ENCODE assay signal across 3 fruit fly cellular contexts in genomic region chrX:9662797-9663316, dm6.
TF ChIP-seq lines count a peak whose summit lies in the region.

CG3106 (minus strand) TSS chrX:9662903.

- TF ChIP-seq CTCF in whole organism, embryonic (GFP tag; optimal IDR thresholded peaks at IDR 0.05; lab: Kevin White, UChicago), result no peak

TF ChIP-seq in whole organism, embryonic, 481 proteins besides CTCF, POLR2A, EP300 and RAD21 (continues in another document):
- no peak for TF ChIP-seq Drgx (GFP tag; IDR thresholded peaks at IDR 0.05; lab: Robert Waterston, UW)
- no peak for TF ChIP-seq CG13287 (GFP tag; IDR thresholded peaks at IDR 0.05; lab: Robert Waterston, UW; ENCODE audit: partially characterized antibody)
- no peak for TF ChIP-seq CG4328 (GFP tag; optimal IDR thresholded peaks at IDR 0.05; lab: Kevin White, UChicago)
- peak; percentile 75 for TF ChIP-seq sug (tag; optimal IDR thresholded peaks at IDR 0.05; lab: Kevin White, UChicago)
- no peak for TF ChIP-seq CG3847 (GFP tag; IDR thresholded peaks at IDR 0.05; lab: Robert Waterston, UW)
- TF ChIP-seq exex (tag; optimal IDR thresholded peaks at IDR 0.05; lab: Kevin White, UChicago), result peak; percentile 82
- no peak for TF ChIP-seq jing (GFP tag; optimal IDR thresholded peaks at IDR 0.05; lab: Kevin White, UChicago)
- no peak for TF ChIP-seq CG11696 (GFP tag; IDR thresholded peaks at IDR 0.05; lab: Robert Waterston, UW)
- TF ChIP-seq Hey (tag; optimal IDR thresholded peaks at IDR 0.05; lab: Kevin White, UChicago), result peak; percentile 61
- peak; percentile 68 for TF ChIP-seq GATAe (GFP tag; conservative IDR thresholded peaks at IDR 0.05; lab: Robert Waterston, UW)
- no peak for TF ChIP-seq trem (tag; optimal IDR thresholded peaks at IDR 0.05; lab: Kevin White, UChicago)
- peak; percentile 17 for TF ChIP-seq Vsx1 (GFP tag; optimal IDR thresholded peaks at IDR 0.05; lab: Kevin White, UChicago)
- TF ChIP-seq vfl (GFP tag; optimal IDR thresholded peaks at IDR 0.05; lab: Kevin White, UChicago), result no peak
- no peak for TF ChIP-seq ftz-f1 (GFP tag; optimal IDR thresholded peaks at IDR 0.05; lab: Kevin White, UChicago)
- no peak for TF ChIP-seq bowl (GFP tag; IDR thresholded peaks at IDR 0.05; lab: Robert Waterston, UW)
- no peak for TF ChIP-seq Eip74EF (GFP tag; optimal IDR thresholded peaks at IDR 0.05; lab: Kevin White, UChicago)
- peak; percentile 68 for TF ChIP-seq CG34376 (GFP tag; optimal IDR thresholded peaks at IDR 0.05; lab: Kevin White, UChicago)
- no peak for TF ChIP-seq pb (GFP tag; optimal IDR thresholded peaks at IDR 0.05; lab: Kevin White, UChicago)
- no peak for TF ChIP-seq CG6654 (GFP tag; optimal IDR thresholded peaks at IDR 0.05; lab: Kevin White, UChicago)
- TF ChIP-seq HmgZ (tag; optimal IDR thresholded peaks at IDR 0.05; lab: Kevin White, UChicago), result peak; percentile 6
- peak; percentile 13 for TF ChIP-seq sd (tag; optimal IDR thresholded peaks at IDR 0.05; lab: Kevin White, UChicago)
- TF ChIP-seq fru (optimal IDR thresholded peaks at IDR 0.05; lab: Kevin White, UChicago), result no peak
- TF ChIP-seq oc (tag; optimal IDR thresholded peaks at IDR 0.05; lab: Kevin White, UChicago), result no peak
- no peak for TF ChIP-seq BEAF-32 (GFP tag; optimal IDR thresholded peaks at IDR 0.05; lab: Kevin White, UChicago)
- no peak for TF ChIP-seq unc-4 (GFP tag; IDR thresholded peaks at IDR 0.05; lab: Robert Waterston, UW; ENCODE audit: partially characterized antibody)
- TF ChIP-seq az2 (GFP tag; optimal IDR thresholded peaks at IDR 0.05; lab: Kevin White, UChicago), result no peak
- peak; percentile 17 for TF ChIP-seq Nf-YC (tag; optimal IDR thresholded peaks at IDR 0.05; lab: Kevin White, UChicago)
- TF ChIP-seq Max (GFP tag; optimal IDR thresholded peaks at IDR 0.05; lab: Kevin White, UChicago), result no peak
- peak; percentile 83 for TF ChIP-seq mirr (GFP tag; optimal IDR thresholded peaks at IDR 0.05; lab: Kevin White, UChicago)
- peak in 1 of 2 experiments; percentile 45 for TF ChIP-seq Pdp1 (GFP tag; optimal IDR thresholded peaks at IDR 0.05; lab: Kevin White, UChicago)
- TF ChIP-seq grn (GFP tag; optimal IDR thresholded peaks at IDR 0.05; lab: Kevin White, UChicago), result peak; percentile 86

TF ChIP-seq in whole organism, prepupa, 60 proteins besides CTCF, POLR2A, EP300 and RAD21:
- TF ChIP-seq fkh (GFP tag; optimal IDR thresholded peaks at IDR 0.05; lab: Kevin White, UChicago), result no peak
- TF ChIP-seq CG11762 (GFP tag; optimal IDR thresholded peaks at IDR 0.05; lab: Kevin White, UChicago; ENCODE audit: insufficient read depth), result no peak
- TF ChIP-seq Blimp-1 (GFP tag; optimal IDR thresholded peaks at IDR 0.05; lab: Kevin White, UChicago), result no peak
- peak; percentile 23 for TF ChIP-seq Eip93F (GFP tag; optimal IDR thresholded peaks at IDR 0.05; lab: Kevin White, UChicago)
- TF ChIP-seq svp (GFP tag; lab: Kevin White, UChicago), result no peak
- no peak for TF ChIP-seq Sox15 (GFP tag; optimal IDR thresholded peaks at IDR 0.05; lab: Kevin White, UChicago)
- TF ChIP-seq CG6163 (GFP tag; IDR thresholded peaks at IDR 0.05; lab: Robert Waterston, UW), result no peak
- no peak for TF ChIP-seq CG6276 (GFP tag; optimal IDR thresholded peaks at IDR 0.05; lab: Kevin White, UChicago)
- TF ChIP-seq Sox102F (GFP tag; optimal IDR thresholded peaks at IDR 0.05; lab: Kevin White, UChicago), result no peak
- no peak for TF ChIP-seq CG34406 (GFP tag; optimal IDR thresholded peaks at IDR 0.05; lab: Kevin White, UChicago)
- no peak for TF ChIP-seq CG16779 (tag; optimal IDR thresholded peaks at IDR 0.05; lab: Kevin White, UChicago)
- TF ChIP-seq Ets96B (tag; optimal IDR thresholded peaks at IDR 0.05; lab: Kevin White, UChicago), result no peak
- no peak for TF ChIP-seq CG8632 (GFP tag; optimal IDR thresholded peaks at IDR 0.05; lab: Kevin White, UChicago)
- TF ChIP-seq dsx (GFP tag; optimal IDR thresholded peaks at IDR 0.05; lab: Kevin White, UChicago; ENCODE audit: poor library complexity, severe bottlenecking), result no peak
- no peak for TF ChIP-seq CG6792 (GFP tag; optimal IDR thresholded peaks at IDR 0.05; lab: Kevin White, UChicago)
- peak; percentile 86 for TF ChIP-seq vri (GFP tag; optimal IDR thresholded peaks at IDR 0.05; lab: Kevin White, UChicago)
- no peak for TF ChIP-seq spab (GFP tag; optimal IDR thresholded peaks at IDR 0.05; lab: Kevin White, UChicago)
- no peak for TF ChIP-seq CG3919 (GFP tag; optimal IDR thresholded peaks at IDR 0.05; lab: Kevin White, UChicago)
TF ChIP-seq in whole organism, prepupa: peak in this region for 2.

TF ChIP-seq in whole organism, wandering third instar larva, 38 proteins besides CTCF, POLR2A, EP300 and RAD21:
- no peak for TF ChIP-seq GATAd (GFP tag; optimal IDR thresholded peaks at IDR 0.05; lab: Kevin White, UChicago)
- TF ChIP-seq sage (GFP tag; optimal IDR thresholded peaks at IDR 0.05; lab: Kevin White, UChicago), result no peak
- no peak for TF ChIP-seq Dif (GFP tag; optimal IDR thresholded peaks at IDR 0.05; lab: Kevin White, UChicago; ENCODE audit: partially characterized antibody)
- no peak for TF ChIP-seq foxo (GFP tag; optimal IDR thresholded peaks at IDR 0.05; lab: Kevin White, UChicago)
- no peak for TF ChIP-seq OdsH (GFP tag; optimal IDR thresholded peaks at IDR 0.05; lab: Kevin White, UChicago)
- TF ChIP-seq ey (GFP tag; optimal IDR thresholded peaks at IDR 0.05; lab: Kevin White, UChicago), result no peak
- TF ChIP-seq woc (GFP tag; optimal IDR thresholded peaks at IDR 0.05; lab: Kevin White, UChicago), result no peak
- TF ChIP-seq usp (GFP tag; optimal IDR thresholded peaks at IDR 0.05; lab: Kevin White, UChicago), result no peak
- peak; percentile 33 for TF ChIP-seq h (GFP tag; optimal IDR thresholded peaks at IDR 0.05; lab: Kevin White, UChicago)
- TF ChIP-seq Rel (GFP tag; optimal IDR thresholded peaks at IDR 0.05; lab: Kevin White, UChicago), result no peak
- TF ChIP-seq Rel (tag; optimal IDR thresholded peaks at IDR 0.05; lab: Kevin White, UChicago), result peak; percentile 96
- TF ChIP-seq Mio (GFP tag; optimal IDR thresholded peaks at IDR 0.05; lab: Kevin White, UChicago), result no peak
- TF ChIP-seq dl (GFP tag; optimal IDR thresholded peaks at IDR 0.05; lab: Kevin White, UChicago; ENCODE audit: insufficient read depth in 1 of 2, partially characterized antibody in 2 of 2), result no peak
- TF ChIP-seq psq (GFP tag; optimal IDR thresholded peaks at IDR 0.05; lab: Kevin White, UChicago), result no peak
- TF ChIP-seq jim (GFP tag; optimal IDR thresholded peaks at IDR 0.05; lab: Kevin White, UChicago), result no peak
- no peak for TF ChIP-seq brk (GFP tag; optimal IDR thresholded peaks at IDR 0.05; lab: Kevin White, UChicago)
- TF ChIP-seq fru (GFP tag; optimal IDR thresholded peaks at IDR 0.05; lab: Kevin White, UChicago), result no peak
